Worm (Caenorhabditis elegans): Measurements from ENCODE around the gene Y41D4A.6.

DNA sequence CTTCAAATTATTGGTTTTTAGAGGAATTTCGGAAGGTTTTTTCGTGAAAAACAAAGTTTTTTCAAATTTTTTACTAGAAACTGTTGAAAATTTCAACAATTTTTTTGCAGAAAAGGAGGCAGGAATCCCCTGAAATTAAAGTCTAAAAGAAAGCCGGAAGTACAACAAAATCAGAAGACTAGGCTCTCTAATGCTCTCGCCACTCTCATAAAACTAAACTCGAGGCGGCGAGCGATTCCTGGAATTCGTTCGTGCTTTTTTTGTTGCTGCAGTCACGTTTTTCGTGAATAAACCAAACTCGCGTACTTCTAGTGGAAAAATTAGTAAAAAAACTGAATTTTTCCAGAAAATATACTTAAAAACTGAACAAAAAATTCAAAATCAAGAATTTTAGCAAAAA is 6.4 kb downstream of the Y41D4A.6 start:
- TF ChIP-seq skn-1 (tag; optimal IDR thresholded peaks at IDR 0.05) (no peak), dmd-8 (GFP tag; IDR thresholded peaks at IDR 0.05) (no peak), nhr-10 (tag; optimal IDR thresholded peaks at IDR 0.05) (no peak), mes-2 (tag; optimal IDR thresholded peaks at IDR 0.05; ENCODE audit: poor library complexity, severe bottlenecking) (no peak), lin-1 (GFP tag; IDR thresholded peaks at IDR 0.05) (no peak)
